Fruit fly (Drosophila melanogaster): ENCODE data around the gene CG3386.

Gene CG3386

dm6 chr3L:640324-640974 is 41.8 kb downstream of the CG3386 start (continued):
- TF ChIP-seq trh (GFP tag; optimal IDR thresholded peaks at IDR 0.05) = peak; percentile 61
- peak; percentile 76 for TF ChIP-seq croc (GFP tag; conservative IDR thresholded peaks at IDR 0.05)
- TF ChIP-seq vvl (GFP tag; IDR thresholded peaks at IDR 0.05) = peak; percentile 78
- TF ChIP-seq CG30403 (GFP tag; optimal IDR thresholded peaks at IDR 0.05) = peak; percentile 86
- peak; percentile 39; the same call in 1 of the 2 replicates for TF ChIP-seq al (GFP tag; IDR thresholded peaks at IDR 0.05)
- peak; percentile 57 for TF ChIP-seq MBD-R2 (GFP tag; IDR thresholded peaks at IDR 0.05)
- peak; percentile 77 for TF ChIP-seq CG8944 (GFP tag; optimal IDR thresholded peaks at IDR 0.05)
- peak; percentile 99 for TF ChIP-seq zf30C (GFP tag; optimal IDR thresholded peaks at IDR 0.05)
- TF ChIP-seq gem (tag; optimal IDR thresholded peaks at IDR 0.05) = peak; percentile 92
- peak; percentile 92 for TF ChIP-seq CG14710 (tag; optimal IDR thresholded peaks at IDR 0.05)
- TF ChIP-seq klu (GFP tag; IDR thresholded peaks at IDR 0.05) = peak; percentile 63; the same call in 1 of the 2 replicates
- TF ChIP-seq CG12942 (GFP tag; optimal IDR thresholded peaks at IDR 0.05) = peak; percentile 68
- peak; percentile 81 for TF ChIP-seq Fer1 (GFP tag; optimal IDR thresholded peaks at IDR 0.05)
- no peak for TF ChIP-seq CG11456 (GFP tag; IDR thresholded peaks at IDR 0.05)
- TF ChIP-seq CG8359 (GFP tag; optimal IDR thresholded peaks at IDR 0.05; ENCODE audit: borderline replicate concordance) = peak; percentile 83
- peak; percentile 39 for TF ChIP-seq CG6854 (GFP tag; optimal IDR thresholded peaks at IDR 0.05)
- TF ChIP-seq CG9797 (GFP tag; optimal IDR thresholded peaks at IDR 0.05) = peak; percentile 14
- no peak for TF ChIP-seq ftz-f1 (GFP tag; optimal IDR thresholded peaks at IDR 0.05)
- TF ChIP-seq NfI (GFP tag; optimal IDR thresholded peaks at IDR 0.05) = peak; percentile 76
- TF ChIP-seq ci (GFP tag; IDR thresholded peaks at IDR 0.05) = peak; percentile 80
- peak; percentile 83 for TF ChIP-seq CG12155 (GFP tag; optimal IDR thresholded peaks at IDR 0.05)
- TF ChIP-seq sob (GFP tag; IDR thresholded peaks at IDR 0.05) = peak; percentile 67
- TF ChIP-seq jumu (GFP tag; optimal IDR thresholded peaks at IDR 0.05) = peak; percentile 80
- peak; percentile 40 for TF ChIP-seq slou (GFP tag; optimal IDR thresholded peaks at IDR 0.05)
- peak; percentile 63 for TF ChIP-seq kay (GFP tag; optimal IDR thresholded peaks at IDR 0.05)
- TF ChIP-seq gro (GFP tag; optimal IDR thresholded peaks at IDR 0.05) = peak; percentile 24
- TF ChIP-seq ara (GFP tag; IDR thresholded peaks at IDR 0.05) = peak; percentile 85
- no peak for TF ChIP-seq ato (GFP tag; IDR thresholded peaks at IDR 0.05; ENCODE audit: partially characterized antibody)
- peak; percentile 63 for TF ChIP-seq crol (GFP tag; IDR thresholded peaks at IDR 0.05)
- peak; percentile 75 for TF ChIP-seq lbe (GFP tag; optimal IDR thresholded peaks at IDR 0.05)
- TF ChIP-seq CG4404 (GFP tag; IDR thresholded peaks at IDR 0.05) = peak; percentile 82
- peak; percentile 94 for TF ChIP-seq zen (tag; optimal IDR thresholded peaks at IDR 0.05)
- TF ChIP-seq MESR4 (GFP tag; optimal IDR thresholded peaks at IDR 0.05) = peak; percentile 2
- peak; percentile 86 for TF ChIP-seq gsb-n (tag; optimal IDR thresholded peaks at IDR 0.05)
- TF ChIP-seq CG15514 (GFP tag; optimal IDR thresholded peaks at IDR 0.05) = peak; percentile 49
- no peak for TF ChIP-seq CG10274 (GFP tag; optimal IDR thresholded peaks at IDR 0.05)
- peak; percentile 78 for TF ChIP-seq Optix (GFP tag; IDR thresholded peaks at IDR 0.05)
- peak; percentile 74 for TF ChIP-seq jing (GFP tag; optimal IDR thresholded peaks at IDR 0.05)
- peak; percentile 74 for TF ChIP-seq en (GFP tag; optimal IDR thresholded peaks at IDR 0.05)
- TF ChIP-seq CG9727 (GFP tag; optimal IDR thresholded peaks at IDR 0.05) = peak; percentile 94
- peak; percentile 9 for TF ChIP-seq CG3995 (GFP tag; optimal IDR thresholded peaks at IDR 0.05)
- no peak for TF ChIP-seq br (optimal IDR thresholded peaks at IDR 0.05)
- peak; percentile 65 for TF ChIP-seq HLH3B (GFP tag; IDR thresholded peaks at IDR 0.05)
- peak; percentile 34 for TF ChIP-seq D19B (GFP tag; optimal IDR thresholded peaks at IDR 0.05)
- peak; percentile 60 for TF ChIP-seq CG7271 (tag; optimal IDR thresholded peaks at IDR 0.05)
- peak; percentile 88 for TF ChIP-seq CG1603 (tag; optimal IDR thresholded peaks at IDR 0.05)
- no peak for TF ChIP-seq Dfd (GFP tag; optimal IDR thresholded peaks at IDR 0.05)
- TF ChIP-seq pita (GFP tag; optimal IDR thresholded peaks at IDR 0.05) = no peak
- peak; percentile 32; the same call in 1 of the 2 replicates for TF ChIP-seq CG6272 (GFP tag; IDR thresholded peaks at IDR 0.05)
- TF ChIP-seq gt (GFP tag; IDR thresholded peaks at IDR 0.05) = no peak
- peak; percentile 44 for TF ChIP-seq kah (GFP tag; optimal IDR thresholded peaks at IDR 0.05)
